Fruit fly (Drosophila melanogaster) whole organism, prepupa: ENCODE results near the gene Vha16-2.

Experiments
- Blimp-1 ChIP-seq: fragments of 200-800 bp; sonication (Bioruptor generic); optimal IDR thresholded peaks from 3 replicates; lab custom pipeline; 2017; ENCODE audit warnings: missing biosample characterization, missing genetic modification characterization, mild to moderate bottlenecking, moderate library complexity, missing genetic modification reagents
- CG10669 ChIP-seq: fragments of 200-800 bp; sonication (Bioruptor generic); optimal IDR thresholded peaks from 3 replicates; lab custom pipeline; 2018; ENCODE audit warnings: missing biosample characterization, mild to moderate bottlenecking, missing genetic modification characterization, moderate library complexity
- CG11762 ChIP-seq: fragments of 200-800 bp; sonication (Bioruptor generic); optimal IDR thresholded peaks from 3 replicates; lab custom pipeline; 2016; ENCODE audit warnings: missing biosample characterization, missing genetic modification characterization; ENCODE audit not compliant: insufficient read depth
- CG11902 ChIP-seq: fragments of 200-800 bp; sonication (Bioruptor generic); optimal IDR thresholded peaks from 3 replicates; lab custom pipeline; 2016; ENCODE audit warnings: missing biosample characterization, missing genetic modification characterization
- CG15336 ChIP-seq: fragments of 200-800 bp; sonication (Bioruptor generic); IDR thresholded peaks from 2 replicates; pipeline ENCODE4 v1.3.6; 2022; ENCODE audit warnings: missing biosample characterization, missing genetic modification characterization
- CG1621 ChIP-seq: fragments of 200-800 bp; sonication (Bioruptor generic); optimal IDR thresholded peaks from 3 replicates; lab custom pipeline; 2018; ENCODE audit warnings: missing biosample characterization, mild to moderate bottlenecking, missing genetic modification characterization
- CG16779 ChIP-seq: fragments of 200-800 bp; sonication (Bioruptor generic); optimal IDR thresholded peaks from 3 replicates; lab custom pipeline; 2017; ENCODE audit warnings: missing biosample characterization, mild to moderate bottlenecking, missing genetic modification characterization
- CG3032 ChIP-seq: fragments of 200-800 bp; optimal IDR thresholded peaks from 2 replicates; lab custom pipeline; 2019; ENCODE audit warnings: missing biosample characterization, mild to moderate bottlenecking, missing genetic modification characterization, moderate library complexity
- CG32006 ChIP-seq: fragments of 200-800 bp; sonication (Bioruptor generic); optimal IDR thresholded peaks from 3 replicates; lab custom pipeline; 2017; ENCODE audit warnings: missing biosample characterization, mild to moderate bottlenecking, missing genetic modification characterization
- CG34406 ChIP-seq: fragments of 200-800 bp; sonication (Bioruptor generic); optimal IDR thresholded peaks from 3 replicates; lab custom pipeline; 2016; ENCODE audit warnings: missing biosample characterization, missing genetic modification characterization
- CG3919 ChIP-seq: fragments of 200-800 bp; sonication (Bioruptor generic); optimal IDR thresholded peaks from 3 replicates; lab custom pipeline; 2016; ENCODE audit warnings: missing biosample characterization, missing genetic modification characterization
- CG4318 ChIP-seq: fragments of 200-800 bp; sonication (Bioruptor generic); optimal IDR thresholded peaks from 3 replicates; lab custom pipeline; 2017; ENCODE audit warnings: missing biosample characterization, mild to moderate bottlenecking, missing genetic modification characterization
- CG6163 ChIP-seq: fragments of 200-800 bp; sonication (Bioruptor generic); IDR thresholded peaks from 3 replicates; pipeline ENCODE4 v1.3.6; 2022; ENCODE audit warnings: missing biosample characterization, missing genetic modification characterization
- CG6276 ChIP-seq: fragments of 200-800 bp; sonication (Bioruptor generic); optimal IDR thresholded peaks from 2 replicates; lab custom pipeline; 2017; ENCODE audit warnings: missing biosample characterization, mild to moderate bottlenecking, missing genetic modification characterization
- CG6792 ChIP-seq: fragments of 200-800 bp; sonication (Bioruptor generic); optimal IDR thresholded peaks from 3 replicates; lab custom pipeline; 2016; ENCODE audit warnings: missing biosample characterization, missing genetic modification characterization
- CG6854 ChIP-seq: fragments of 200-800 bp; sonication (Bioruptor generic); optimal IDR thresholded peaks from 2 replicates; lab custom pipeline; 2017; ENCODE audit warnings: missing biosample characterization, mild to moderate bottlenecking, missing genetic modification characterization
- CG8119 ChIP-seq: fragments of 200-800 bp; sonication (Bioruptor generic); IDR thresholded peaks from 3 replicates; pipeline ENCODE4 v1.3.6; 2022; ENCODE audit warnings: missing biosample characterization, missing genetic modification characterization
- CG8319 ChIP-seq: fragments of 200-800 bp; sonication (Bioruptor generic); optimal IDR thresholded peaks from 3 replicates; lab custom pipeline; 2016; ENCODE audit warnings: missing biosample characterization, missing genetic modification characterization
- CG8632 ChIP-seq: fragments of 200-800 bp; sonication (Bioruptor generic); optimal IDR thresholded peaks from 3 replicates; lab custom pipeline; 2016; ENCODE audit warnings: missing biosample characterization, missing genetic modification characterization
- CG9139 ChIP-seq: fragments of 200-800 bp; sonication (Bioruptor generic); optimal IDR thresholded peaks from 3 replicates; lab custom pipeline; 2017; ENCODE audit warnings: missing biosample characterization, mild to moderate bottlenecking, missing genetic modification characterization
- Eip75B ChIP-seq: fragments of 200-800 bp; sonication (Bioruptor generic); optimal IDR thresholded peaks from 3 replicates; lab custom pipeline; 2016; ENCODE audit warnings: missing biosample characterization, missing genetic modification characterization
- Eip78C ChIP-seq: fragments of 200-800 bp; sonication (Bioruptor generic); peaks from one replicate; lab custom pipeline; 2016; ENCODE audit warnings: missing biosample characterization, missing genetic modification characterization
- Gug ChIP-seq: fragments of 200-800 bp; sonication (Bioruptor generic); IDR thresholded peaks from 2 replicates; pipeline ENCODE4 v1.3.6; 2022; ENCODE audit warnings: missing biosample characterization, missing genetic modification characterization
- Hr38 ChIP-seq: sonication (Bioruptor generic); optimal IDR thresholded peaks from 2 replicates; lab custom pipeline; 2016; ENCODE audit warnings: missing biosample characterization, missing genetic modification characterization
- Hr39 ChIP-seq: fragments of 200-800 bp; sonication (Bioruptor generic); optimal IDR thresholded peaks from 2 replicates; lab custom pipeline; 2016; ENCODE audit warnings: missing biosample characterization, missing genetic modification characterization
- Hr4 ChIP-seq: fragments of 200-800 bp; sonication (Bioruptor generic); optimal IDR thresholded peaks from 3 replicates; lab custom pipeline; 2016; ENCODE audit warnings: missing biosample characterization, missing genetic modification characterization
- Lpt ChIP-seq: fragments of 200-800 bp; sonication (Bioruptor generic); optimal IDR thresholded peaks from 3 replicates; lab custom pipeline; 2016; ENCODE audit warnings: missing biosample characterization, missing genetic modification characterization
- Met ChIP-seq: fragments of 200-800 bp; sonication (Bioruptor generic); optimal IDR thresholded peaks from 3 replicates; lab custom pipeline; 2016; ENCODE audit warnings: missing biosample characterization, missing genetic modification characterization
- Smox ChIP-seq: fragments of 200-800 bp; sonication (Bioruptor generic); optimal IDR thresholded peaks from 3 replicates; lab custom pipeline; 2016; ENCODE audit warnings: missing biosample characterization, missing genetic modification characterization
- Sox102F ChIP-seq: fragments of 200-800 bp; sonication (Bioruptor generic); optimal IDR thresholded peaks from 2 replicates; lab custom pipeline; 2016; ENCODE audit warnings: missing biosample characterization, mild to moderate bottlenecking, missing genetic modification characterization
- achi ChIP-seq: fragments of 200-800 bp; sonication (Bioruptor generic); optimal IDR thresholded peaks from 3 replicates; lab custom pipeline; 2016; ENCODE audit warnings: missing biosample characterization, missing genetic modification characterization
- cyc ChIP-seq: fragments of 200-800 bp; sonication (Bioruptor generic); optimal IDR thresholded peaks from 3 replicates; lab custom pipeline; 2016; ENCODE audit warnings: missing biosample characterization, missing genetic modification characterization
- dac ChIP-seq: fragments of 200-800 bp; sonication (Bioruptor generic); optimal IDR thresholded peaks from 2 replicates; lab custom pipeline; 2017; ENCODE audit warnings: missing biosample characterization, mild to moderate bottlenecking, missing genetic modification characterization
- dsx ChIP-seq: fragments of 200-800 bp; optimal IDR thresholded peaks from 3 replicates; lab custom pipeline; 2019; ENCODE audit warnings: missing biosample characterization, mild to moderate bottlenecking, missing genetic modification characterization, moderate library complexity; ENCODE audit not compliant: poor library complexity, severe bottlenecking
- eg ChIP-seq: fragments of 200-800 bp; sonication (Bioruptor generic); IDR thresholded peaks from 3 replicates; pipeline ENCODE4 v1.3.6; 2022; ENCODE audit warnings: missing biosample characterization, missing genetic modification characterization
- esn ChIP-seq: fragments of 200-800 bp; sonication (Bioruptor generic); optimal IDR thresholded peaks from 2 replicates; lab custom pipeline; 2016; ENCODE audit warnings: missing biosample characterization, mild to moderate bottlenecking, missing genetic modification characterization, moderate library complexity
- fd59A ChIP-seq: fragments of 200-800 bp; sonication (Bioruptor generic); optimal IDR thresholded peaks from 2 replicates; lab custom pipeline; 2017; ENCODE audit warnings: missing biosample characterization, mild to moderate bottlenecking, missing genetic modification characterization, missing genetic modification reagents
- fkh ChIP-seq: fragments of 200-800 bp; sonication (Bioruptor generic); optimal IDR thresholded peaks from 3 replicates; lab custom pipeline; 2017; ENCODE audit warnings: missing biosample characterization, mild to moderate bottlenecking, missing genetic modification characterization, moderate library complexity
- net ChIP-seq: fragments of 200-800 bp; sonication (Bioruptor generic); optimal IDR thresholded peaks from 3 replicates; lab custom pipeline; 2016; ENCODE audit warnings: missing biosample characterization, missing genetic modification characterization
- pdm3 ChIP-seq: fragments of 200-800 bp; sonication (Bioruptor generic); optimal IDR thresholded peaks from 3 replicates; lab custom pipeline; 2016; ENCODE audit warnings: missing biosample characterization, missing genetic modification characterization
- salr ChIP-seq, 2 experiments: fragments of 200-800 bp; sonication (Bioruptor generic); optimal IDR thresholded peaks; 3 replicates each; lab custom pipeline; 2016 to 2018; ENCODE audit warnings: missing biosample characterization in 2 of 2, missing genetic modification characterization in 2 of 2, mild to moderate bottlenecking in 1 of 2
- spab ChIP-seq: fragments of 200-800 bp; sonication (Bioruptor generic); optimal IDR thresholded peaks from 2 replicates; lab custom pipeline; 2017; ENCODE audit warnings: missing biosample characterization, mild to moderate bottlenecking, missing genetic modification characterization, missing genetic modification reagents
- ss ChIP-seq, 2 experiments: fragments of 200-800 bp; sonication (Bioruptor generic); optimal IDR thresholded peaks; 2 replicates in 1 of 2; 3 replicates in 1 of 2; lab custom pipeline; 2017 to 2018; ENCODE audit warnings: mild to moderate bottlenecking in 2 of 2, missing biosample characterization in 2 of 2, missing genetic modification characterization in 2 of 2, moderate library complexity in 1 of 2
- svp ChIP-seq: fragments of 200-800 bp; sonication (Bioruptor generic); peaks from one replicate; lab custom pipeline; 2016; ENCODE audit warnings: missing biosample characterization, missing genetic modification characterization
- topi ChIP-seq: fragments of 200-800 bp; sonication (Bioruptor generic); optimal IDR thresholded peaks from 3 replicates; lab custom pipeline; 2016; ENCODE audit warnings: missing biosample characterization, missing genetic modification characterization
- vri ChIP-seq: fragments of 200-800 bp; sonication (Bioruptor generic); optimal IDR thresholded peaks from 3 replicates; lab custom pipeline; 2016; ENCODE audit warnings: missing biosample characterization, mild to moderate bottlenecking, missing genetic modification characterization

The Vha16-2 gene

DNA sequence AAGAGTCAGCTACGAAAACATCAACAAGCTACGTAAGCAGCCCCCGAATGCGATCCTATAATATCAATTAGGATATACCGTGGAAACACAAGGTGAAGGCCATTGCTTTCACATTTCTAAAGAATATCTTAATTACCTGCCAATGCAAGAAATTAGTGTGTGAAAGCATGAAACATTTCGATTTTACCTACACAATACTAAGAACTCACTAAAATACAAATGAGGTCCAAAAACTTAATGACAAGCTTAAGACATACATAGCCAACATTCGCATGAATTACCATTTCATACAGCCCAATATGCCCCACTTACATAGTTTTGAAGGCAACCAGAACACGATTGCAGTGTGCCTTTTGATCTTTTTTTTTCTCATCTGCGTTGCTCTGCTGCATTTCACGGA lies 45.1 kb upstream of the Vha16-2 start (continued):
- TF ChIP-seq CG8632 (GFP tag; lab: Kevin White, UChicago): no peak
- TF ChIP-seq CG6792 (GFP tag; lab: Kevin White, UChicago): no peak
- TF ChIP-seq Smox (GFP tag; lab: Kevin White, UChicago): no peak
- TF ChIP-seq CG6276 (GFP tag; lab: Kevin White, UChicago): no peak
- peak; percentile 43 for TF ChIP-seq spab (GFP tag; lab: Kevin White, UChicago)
- peak; percentile 66; the same call in 1 of the 3 replicates for TF ChIP-seq eg
- no peak for TF ChIP-seq CG8319
- peak; percentile 80 for TF ChIP-seq CG32006
- TF ChIP-seq CG11902 (GFP tag; lab: Kevin White, UChicago): no peak
- TF ChIP-seq esn (GFP tag; lab: Kevin White, UChicago): peak; percentile 13
- TF ChIP-seq dsx (GFP tag; lab: Kevin White, UChicago): peak; percentile 21
- no peak for TF ChIP-seq vri (GFP tag; lab: Kevin White, UChicago)
- no peak for TF ChIP-seq cyc (GFP tag; lab: Kevin White, UChicago)
- no peak for TF ChIP-seq topi (GFP tag; lab: Kevin White, UChicago)
- peak; percentile 29; the same call in 1 of the 2 replicates for TF ChIP-seq Gug (GFP tag; lab: Robert Waterston, UW)
- TF ChIP-seq salr (GFP tag; optimal IDR thresholded peaks at IDR 0.05; lab: Kevin White, UChicago): peak; percentile 31 to 74
- TF ChIP-seq CG10669 (GFP tag; lab: Kevin White, UChicago): peak; percentile 35
- peak; percentile 33; the same call in 1 of the 3 replicates for TF ChIP-seq CG6163 (GFP tag; lab: Robert Waterston, UW)
- TF ChIP-seq, all 60 proteins: peak for 36

- TF ChIP-seq CG11902 (GFP tag; lab: Kevin White, UChicago) (peak; percentile 96), Eip78C (GFP tag; lab: Kevin White, UChicago) (peak; percentile 98), vri (GFP tag; lab: Kevin White, UChicago) (peak; percentile 80), ss (GFP tag; optimal IDR thresholded peaks at IDR 0.05; lab: Kevin White, UChicago) (peak; percentile 76 to 91), CG15336 (GFP tag; lab: Robert Waterston, UW) (peak; percentile 95), CG1621 (tag; lab: Kevin White, UChicago) (peak; percentile 95), esn (GFP tag; lab: Kevin White, UChicago) (peak; percentile 94), CG6854 (GFP tag; lab: Kevin White, UChicago) (peak; percentile 4), CG3919 (GFP tag; lab: Kevin White, UChicago) (peak; percentile 96), Blimp-1 (GFP tag; lab: Kevin White, UChicago) (peak; percentile 39), pdm3 (peak; percentile 97), CG34406 (GFP tag; lab: Kevin White, UChicago) (peak; percentile 97), CG11762 (peak; percentile 90), cyc (GFP tag; lab: Kevin White, UChicago) (peak; percentile 90), net (GFP tag; lab: Kevin White, UChicago) (peak; percentile 98), CG4318 (GFP tag; lab: Kevin White, UChicago) (peak; percentile 91), dac (GFP tag; lab: Kevin White, UChicago) (peak; percentile 94), eg (peak; percentile 97), CG3032 (tag; lab: Kevin White, UChicago) (peak; percentile 88), Gug (GFP tag; lab: Robert Waterston, UW) (peak; percentile 91), Smox (GFP tag; lab: Kevin White, UChicago) (peak; percentile 90), CG8119 (GFP tag; lab: Robert Waterston, UW) (peak; percentile 94), Hr4 (GFP tag; lab: Kevin White, UChicago) (peak; percentile 97), Eip75B (GFP tag; lab: Kevin White, UChicago) (peak; percentile 96), Lpt (GFP tag; lab: Kevin White, UChicago) (peak; percentile 88), dsx (GFP tag; lab: Kevin White, UChicago) (peak; percentile 82), CG8319 (peak; percentile 93), fkh (GFP tag; lab: Kevin White, UChicago) (peak; percentile 12), achi (GFP tag; lab: Kevin White, UChicago) (peak; percentile 97), CG10669 (GFP tag; lab: Kevin White, UChicago) (peak; percentile 90), CG16779 (peak; percentile 89), Hr39 (peak; percentile 96), Met (peak; percentile 94), svp (GFP tag; lab: Kevin White, UChicago) (peak; percentile 91), CG9139 (peak; percentile 67), CG32006 (peak; percentile 95), fd59A (peak; percentile 94), Sox102F (GFP tag; lab: Kevin White, UChicago) (peak; percentile 91), Hr38 (GFP tag; lab: Kevin White, UChicago) (peak; percentile 84), spab (GFP tag; lab: Kevin White, UChicago) (peak; percentile 86)
These were observed 43.4 kb upstream of the Vha16-2 start for dm6 chr3L:11431251-11431925.
